ENCODE assay signal across 1 worm cellular context in genomic region chrIV:7790801-7791588, ce11.
TF ChIP-seq lines count a peak whose summit lies in the region.

rsp-6 (minus strand) TSS chrIV:7791229.

TF ChIP-seq in whole organism, L1 larva, 84 proteins besides CTCF, POLR2A, EP300 and RAD21 (continued from another document):
- no peak for TF ChIP-seq nhr-76 (tag; optimal IDR thresholded peaks at IDR 0.05; lab: Kevin White, UChicago)
- peak; percentile 50 for TF ChIP-seq lin-39 (tag; optimal IDR thresholded peaks at IDR 0.05; lab: Kevin White, UChicago)
- TF ChIP-seq lin-15B (tag; optimal IDR thresholded peaks at IDR 0.05; lab: Kevin White, UChicago): peak; percentile 96
- TF ChIP-seq ztf-4 (tag; optimal IDR thresholded peaks at IDR 0.05; lab: Kevin White, UChicago): peak; percentile 73
- peak; percentile 69 for TF ChIP-seq F16B12.6 (tag; optimal IDR thresholded peaks at IDR 0.05; lab: Kevin White, UChicago)
- TF ChIP-seq egl-27 (tag; optimal IDR thresholded peaks at IDR 0.05; lab: Kevin White, UChicago): no peak
- TF ChIP-seq xbp-1 (tag; optimal IDR thresholded peaks at IDR 0.05; lab: Kevin White, UChicago): peak; percentile 87
- TF ChIP-seq lir-3 (tag; optimal IDR thresholded peaks at IDR 0.05; lab: Kevin White, UChicago; ENCODE audit: poor library complexity): peak; percentile 55
- peak; percentile 76 for TF ChIP-seq nhr-237 (tag; optimal IDR thresholded peaks at IDR 0.05; lab: Kevin White, UChicago)
- no peak for TF ChIP-seq pag-3 (tag; optimal IDR thresholded peaks at IDR 0.05; lab: Kevin White, UChicago; ENCODE audit: borderline replicate concordance, insufficient read depth)
